Worm (Caenorhabditis elegans): ENCODE measurements around the gene srh-52.

DNA sequence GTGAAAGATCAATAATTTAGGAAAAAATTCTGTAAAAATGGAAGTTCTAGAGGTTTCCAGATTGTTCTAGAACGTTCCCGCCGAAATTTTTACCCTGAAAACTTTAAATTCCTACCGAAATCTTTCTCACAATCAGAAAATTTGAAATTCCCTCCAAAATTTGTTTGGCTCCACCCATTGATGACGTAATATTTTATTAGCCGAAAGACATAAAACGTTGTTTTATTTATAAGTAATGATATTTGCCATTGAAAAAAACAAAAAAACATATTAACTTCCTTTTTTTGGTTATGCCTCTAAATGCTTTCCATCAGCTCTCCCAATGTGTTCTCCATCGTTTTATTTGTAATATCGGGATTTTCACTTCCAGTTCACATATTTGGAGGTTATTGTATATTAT, 45.8 kb downstream of the srh-52 start, which contains the start of gene srh-295:
- TF ChIP-seq elt-3 (tag; optimal IDR thresholded peaks at IDR 0.05): no peak
- no peak for TF ChIP-seq ama-1 (optimal IDR thresholded peaks at IDR 0.05)
- TF ChIP-seq lin-39 (tag; optimal IDR thresholded peaks at IDR 0.05): no peak
- no peak for TF ChIP-seq nhr-77 (tag; optimal IDR thresholded peaks at IDR 0.05)
- TF ChIP-seq nhr-237 (tag; optimal IDR thresholded peaks at IDR 0.05): no peak
- TF ChIP-seq dmd-4 (tag; optimal IDR thresholded peaks at IDR 0.05): no peak
- no peak for TF ChIP-seq unc-62 (GFP tag; optimal IDR thresholded peaks at IDR 0.05)
- no peak for TF ChIP-seq mdl-1 (tag; optimal IDR thresholded peaks at IDR 0.05)

Data from whole organism, L2 larva.